Worm (Caenorhabditis elegans): Measurements from ENCODE around the gene him-10.
A peak's percentile ranks its signal among the peaks of the same experiment; 100 is the strongest.

Gene him-10

DNA sequence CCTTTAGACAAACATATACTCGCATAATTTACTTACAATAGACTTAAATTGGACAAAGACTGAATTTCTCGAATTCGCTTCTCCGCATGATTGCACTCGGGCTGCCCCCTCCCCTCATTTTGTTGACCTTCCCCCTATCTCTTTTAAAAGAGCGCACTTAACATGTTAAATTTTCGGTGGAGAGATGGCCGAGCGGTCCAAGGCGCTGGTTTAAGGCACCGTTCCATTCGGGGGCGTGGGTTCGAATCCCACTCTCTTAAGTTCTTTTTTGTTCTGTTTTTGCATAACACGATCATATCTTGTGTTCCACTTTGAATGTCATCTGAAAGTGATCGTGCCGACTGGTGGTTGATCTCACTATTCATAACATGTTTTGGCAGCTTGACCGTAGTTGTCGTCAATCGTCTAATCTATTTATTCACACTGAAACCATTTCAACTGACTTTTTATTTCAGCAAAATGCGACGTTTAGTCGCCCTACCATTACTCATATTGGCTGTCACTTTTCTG lies 33.3 kb upstream of the him-10 start, which contains the start of gene cutl-23 (continued):
- TF ChIP-seq attf-6 (GFP tag; IDR thresholded peaks at IDR 0.05) (no peak), zfh-2 (GFP tag; conservative IDR thresholded peaks at IDR 0.05) (peak; percentile 37; the same call in 1 of the 2 replicates), hmg-20 (GFP tag; IDR thresholded peaks at IDR 0.05) (no peak), ccch-3 (GFP tag; optimal IDR thresholded peaks at IDR 0.05) (no peak), lsy-27 (tag; optimal IDR thresholded peaks at IDR 0.05; ENCODE audit: borderline replicate concordance, insufficient read depth) (no peak), repo-1 (tag; optimal IDR thresholded peaks at IDR 0.05) (no peak), madf-10 (tag; optimal IDR thresholded peaks at IDR 0.05) (peak; percentile 50), dox-1 (GFP tag; IDR thresholded peaks at IDR 0.05) (peak; percentile 64; the same call in 1 of the 2 replicates), nhr-179 (tag; optimal IDR thresholded peaks at IDR 0.05) (peak; percentile 20), die-1 (tag; optimal IDR thresholded peaks at IDR 0.05) (peak; percentile 72), cebp-2 (GFP tag; IDR thresholded peaks at IDR 0.05) (no peak), aptf-3 (GFP tag; IDR thresholded peaks at IDR 0.05) (no peak), rcor-1 (GFP tag; IDR thresholded peaks at IDR 0.05) (no peak), efl-1 (GFP tag; optimal IDR thresholded peaks at IDR 0.05) (no peak), ztf-18 (tag; optimal IDR thresholded peaks at IDR 0.05) (peak; percentile 77), hlh-12 (tag; optimal IDR thresholded peaks at IDR 0.05) (peak; percentile 26), Y56A3A.18 (GFP tag; IDR thresholded peaks at IDR 0.05) (0 out of 2 replicates have a peak, but pooled peaks have one; percentile 28), tlf-1 (GFP tag; optimal IDR thresholded peaks at IDR 0.05) (no peak), tbx-9 (tag; optimal IDR thresholded peaks at IDR 0.05; ENCODE audit: borderline replicate concordance) (no peak), nfyb-1 (GFP tag; IDR thresholded peaks at IDR 0.05) (peak; percentile 67), C17E4.6 (GFP tag; IDR thresholded peaks at IDR 0.05) (no peak), F52B5.7 (tag; optimal IDR thresholded peaks at IDR 0.05) (no peak), attf-3 (GFP tag; conservative IDR thresholded peaks at IDR 0.05) (0 out of 2 replicates have a peak, but pooled peaks have one; percentile 41), hlh-26 (GFP tag; conservative IDR thresholded peaks at IDR 0.05) (no peak), D2030.7 (GFP tag; IDR thresholded peaks at IDR 0.05) (peak; percentile 44; the same call in 1 of the 2 replicates), sdz-38 (tag; optimal IDR thresholded peaks at IDR 0.05) (no peak), F37B4.10 (GFP tag; IDR thresholded peaks at IDR 0.05) (no peak), egl-44 (GFP tag; IDR thresholded peaks at IDR 0.05) (no peak), F10E7.11 (tag; optimal IDR thresholded peaks at IDR 0.05) (no peak), akir-1 (GFP tag; optimal IDR thresholded peaks at IDR 0.05) (no peak), mxl-1 (tag; optimal IDR thresholded peaks at IDR 0.05) (peak; percentile 41), F49E8.2 (tag; optimal IDR thresholded peaks at IDR 0.05; ENCODE audit: insufficient read depth) (no peak), gei-17 (GFP tag; optimal IDR thresholded peaks at IDR 0.05) (no peak), F57A8.1 (GFP tag; optimal IDR thresholded peaks at IDR 0.05) (no peak), ceh-27 (GFP tag; optimal IDR thresholded peaks at IDR 0.05) (peak; percentile 13), hmg-1.2 (GFP tag; IDR thresholded peaks at IDR 0.05) (peak; percentile 67), lsl-1 (GFP tag; optimal IDR thresholded peaks at IDR 0.05) (peak; percentile 15), bed-1 (GFP tag; IDR thresholded peaks at IDR 0.05) (no peak)

DNA sequence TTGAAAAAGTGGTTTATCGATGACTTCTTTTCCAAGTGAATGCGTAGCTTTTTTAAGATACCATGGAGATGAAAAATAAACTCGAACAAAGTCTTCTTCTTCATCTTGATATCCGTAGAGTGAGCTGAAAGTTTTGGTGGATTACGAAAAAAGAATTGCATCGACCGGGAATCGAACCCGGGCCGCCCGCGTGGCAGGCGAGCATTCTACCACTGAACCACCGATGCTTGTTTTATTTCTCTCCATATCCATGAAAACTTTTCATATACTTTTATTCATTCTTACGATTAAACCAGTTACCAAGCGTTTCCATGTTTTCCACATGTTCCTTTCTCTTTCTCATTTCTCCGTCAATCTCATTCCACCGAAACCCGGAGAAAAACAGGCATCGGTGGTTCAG lies 21.0 kb upstream of the him-10 start:
- no peak for TF ChIP-seq let-526 (GFP tag; IDR thresholded peaks at IDR 0.05)
- no peak for TF ChIP-seq F22D6.2 (tag; optimal IDR thresholded peaks at IDR 0.05)
- no peak for TF ChIP-seq ztf-6 (GFP tag; IDR thresholded peaks at IDR 0.05)
- peak; percentile 38 for TF ChIP-seq F49E8.2 (tag; optimal IDR thresholded peaks at IDR 0.05; ENCODE audit: insufficient read depth)
- TF ChIP-seq somi-1 (GFP tag; optimal IDR thresholded peaks at IDR 0.05) = no peak
- TF ChIP-seq madf-6 (GFP tag; IDR thresholded peaks at IDR 0.05) = peak; percentile 46; the same call in 1 of the 2 replicates
- TF ChIP-seq madf-8 (GFP tag; conservative IDR thresholded peaks at IDR 0.05) = no peak
- no peak for TF ChIP-seq unc-130 (GFP tag; optimal IDR thresholded peaks at IDR 0.05)
- TF ChIP-seq F23B12.7 (tag; optimal IDR thresholded peaks at IDR 0.05; ENCODE audit: insufficient read depth) = no peak
- no peak for TF ChIP-seq madf-10 (tag; optimal IDR thresholded peaks at IDR 0.05)
- TF ChIP-seq attf-3 (GFP tag; conservative IDR thresholded peaks at IDR 0.05) = 0 out of 2 replicates have a peak, but pooled peaks have one; percentile 60
- TF ChIP-seq nhr-90 (tag; optimal IDR thresholded peaks at IDR 0.05) = peak; percentile 18
- TF ChIP-seq egl-44 (GFP tag; IDR thresholded peaks at IDR 0.05) = no peak
- no peak for TF ChIP-seq ceh-100 (GFP tag; IDR thresholded peaks at IDR 0.05)
- TF ChIP-seq nhr-179 (tag; optimal IDR thresholded peaks at IDR 0.05) = no peak
- no peak for TF ChIP-seq T07F8.4 (tag; optimal IDR thresholded peaks at IDR 0.05)

All from whole organism, young adult.